Worm (Caenorhabditis elegans): ENCODE data around the gene rps-2.

rps-2 gene

ce11 chrIV:7923982-7924480 is 2.2 kb downstream of the rps-2 start, which contains the start of the genes xpo-3 and C49H3.3:
Gene xpo-3 (minus strand): TSS chrIV:7924032.
Gene C49H3.3 (plus strand): TSS chrIV:7924350.
- TF ChIP-seq dpl-1 (GFP tag; optimal IDR thresholded peaks at IDR 0.05) (peak; percentile 51), lin-15B (tag; optimal IDR thresholded peaks at IDR 0.05) (no peak), egl-27 (tag; optimal IDR thresholded peaks at IDR 0.05) (no peak), tag-97 (GFP tag; IDR thresholded peaks at IDR 0.05) (no peak), lin-38 (GFP tag; IDR thresholded peaks at IDR 0.05) (0 out of 2 replicates have a peak, but pooled peaks have one; percentile 22), dve-1 (tag; optimal IDR thresholded peaks at IDR 0.05; ENCODE audit: insufficient read depth) (peak; percentile 38), Y48G9A.11 (GFP tag; IDR thresholded peaks at IDR 0.05) (no peak), D1046.2 (GFP tag; IDR thresholded peaks at IDR 0.05) (no peak), R02D3.7 (tag; optimal IDR thresholded peaks at IDR 0.05) (no peak), Y5F2A.4 (GFP tag; optimal IDR thresholded peaks at IDR 0.05) (no peak), ceh-62 (tag; optimal IDR thresholded peaks at IDR 0.05) (no peak), mxl-2 (GFP tag; conservative IDR thresholded peaks at IDR 0.05) (no peak), nhr-42 (GFP tag; IDR thresholded peaks at IDR 0.05) (no peak), fkh-10 (GFP tag; optimal IDR thresholded peaks at IDR 0.05) (no peak), lim-7 (GFP tag; IDR thresholded peaks at IDR 0.05) (no peak), unc-39 (tag; optimal IDR thresholded peaks at IDR 0.05) (no peak), saeg-2 (GFP tag; IDR thresholded peaks at IDR 0.05) (no peak), cey-2 (tag; optimal IDR thresholded peaks at IDR 0.05; ENCODE audit: borderline replicate concordance, insufficient read depth) (no peak), ama-1 (optimal IDR thresholded peaks at IDR 0.05) (no peak), nhr-28 (tag; optimal IDR thresholded peaks at IDR 0.05) (peak; percentile 10), nhr-10 (tag; optimal IDR thresholded peaks at IDR 0.05) (no peak), daf-19 (GFP tag; conservative IDR thresholded peaks at IDR 0.05) (no peak), hif-1 (tag; optimal IDR thresholded peaks at IDR 0.05) (no peak), lin-29 (GFP tag; IDR thresholded peaks at IDR 0.05) (no peak), nhr-76 (tag; optimal IDR thresholded peaks at IDR 0.05) (no peak), tra-1 (GFP tag; IDR thresholded peaks at IDR 0.05) (no peak), nhr-102 (tag; optimal IDR thresholded peaks at IDR 0.05) (no peak), nhr-48 (tag; optimal IDR thresholded peaks at IDR 0.05) (no peak), F49E8.2 (tag; optimal IDR thresholded peaks at IDR 0.05; ENCODE audit: borderline replicate concordance) (no peak), nhr-41 (GFP tag; IDR thresholded peaks at IDR 0.05) (no peak), ceh-32 (tag; optimal IDR thresholded peaks at IDR 0.05; ENCODE audit: poor library complexity) (no peak), madf-9 (GFP tag; conservative IDR thresholded peaks at IDR 0.05) (no peak), madf-5 (GFP tag; IDR thresholded peaks at IDR 0.05) (no peak), mxl-3 (GFP tag; optimal IDR thresholded peaks at IDR 0.05) (no peak), fos-1 (tag; optimal IDR thresholded peaks at IDR 0.05) (no peak), lin-39 (tag; optimal IDR thresholded peaks at IDR 0.05) (no peak), daf-12 (tag; optimal IDR thresholded peaks at IDR 0.05) (no peak), duxl-1 (tag; optimal IDR thresholded peaks at IDR 0.05; ENCODE audit: poor library complexity) (no peak), ceh-28 (tag; optimal IDR thresholded peaks at IDR 0.05) (no peak), nhr-77 (tag; optimal IDR thresholded peaks at IDR 0.05) (peak; percentile 24), hlh-11 (tag; optimal IDR thresholded peaks at IDR 0.05) (peak; percentile 27), snpc-1.2 (GFP tag; IDR thresholded peaks at IDR 0.05) (no peak), F10B5.3 (tag; optimal IDR thresholded peaks at IDR 0.05) (no peak), egl-43 (GFP tag; IDR thresholded peaks at IDR 0.05) (no peak), ces-1 (GFP tag; optimal IDR thresholded peaks at IDR 0.05) (no peak), F26F4.8 (GFP tag; conservative IDR thresholded peaks at IDR 0.05) (no peak), unc-62 (GFP tag; optimal IDR thresholded peaks at IDR 0.05 in 1 of 2) (no peak), unc-62 (tag; optimal IDR thresholded peaks at IDR 0.05) (no peak), lsy-2 (tag; optimal IDR thresholded peaks at IDR 0.05) (peak in 1 of 2 experiments; percentile 82), mdt-29 (GFP tag; IDR thresholded peaks at IDR 0.05) (no peak), daf-16 (GFP tag; optimal IDR thresholded peaks at IDR 0.05) (no peak), daf-16 (tag; optimal IDR thresholded peaks at IDR 0.05) (peak; percentile 42)
